Worm (Caenorhabditis elegans) whole organism, L4 larva: ENCODE results near the gene nphp-1.

Experiments
- F10B5.3 ChIP-seq: sonication (generic microtip); optimal IDR thresholded peaks from 2 replicates; lab custom pipeline; 2016; ENCODE audit warnings: mild to moderate bottlenecking, missing genetic modification characterization, missing compliant biosample characterization
- F44E2.7 ChIP-seq: fragments of 200-800 bp; sonication (Bioruptor generic); IDR thresholded peaks from 2 replicates; pipeline ENCODE4 v2.1.2; 2022; ENCODE audit warnings: missing genetic modification characterization, missing compliant biosample characterization
- R02D3.7 ChIP-seq: fragments of 150-350 bp; sonication (generic microtip); optimal IDR thresholded peaks from 3 replicates; lab custom pipeline; 2014; ENCODE audit warnings: missing biosample characterization, missing genetic modification characterization
- T26A8.4 ChIP-seq: fragments of 200-800 bp; sonication (Bioruptor generic); IDR thresholded peaks from 2 replicates; pipeline ENCODE4 v1.3.6; 2022; ENCODE audit warnings: missing genetic modification characterization, missing compliant biosample characterization
- ceh-20 ChIP-seq: fragments of 200-800 bp; sonication (Bioruptor generic); IDR thresholded peaks from 2 replicates; pipeline ENCODE4 v1.3.6; 2022; ENCODE audit warnings: missing genetic modification reagents, missing genetic modification characterization, missing compliant biosample characterization
- ceh-44 ChIP-seq: fragments of 200-800 bp; sonication (Bioruptor generic); IDR thresholded peaks from 2 replicates; pipeline ENCODE4 v1.3.6; 2022; ENCODE audit warnings: missing genetic modification reagents, missing genetic modification characterization, missing compliant biosample characterization
- ceh-62 ChIP-seq: sonication (generic microtip); optimal IDR thresholded peaks from 2 replicates; lab custom pipeline; 2017; ENCODE audit warnings: missing biosample characterization, missing genetic modification characterization
- cey-2 ChIP-seq: sonication (generic microtip); optimal IDR thresholded peaks from 3 replicates; lab custom pipeline; 2017; ENCODE audit warnings: missing genetic modification characterization, mild to moderate bottlenecking, missing compliant biosample characterization, antibody characterized with exemption, borderline replicate concordance; ENCODE audit not compliant: insufficient read depth
- daf-16 ChIP-seq, 3 experiments: sonication (generic microtip); optimal IDR thresholded peaks; 2 replicates each; lab custom pipeline; 2016 to 2017; ENCODE audit warnings: missing genetic modification characterization in 3 of 3, missing genetic modification reagents in 3 of 3, mild to moderate bottlenecking in 2 of 3, missing compliant biosample characterization in 2 of 3, missing biosample characterization in 1 of 3, moderate library complexity in 1 of 3
- daf-8 ChIP-seq: fragments of 200-800 bp; sonication (Bioruptor generic); IDR thresholded peaks from 2 replicates; pipeline ENCODE4 v1.3.6; 2022; ENCODE audit warnings: missing genetic modification characterization, missing compliant biosample characterization
- dmd-9 ChIP-seq: fragments of 200-800 bp; sonication (Bioruptor generic); IDR thresholded peaks from 2 replicates; pipeline ENCODE4 v1.3.6; 2022; ENCODE audit warnings: missing genetic modification reagents, missing genetic modification characterization, missing compliant biosample characterization
- dpl-1 ChIP-seq: fragments of 150-350 bp; optimal IDR thresholded peaks from 2 replicates; lab custom pipeline; 2014; ENCODE audit warnings: missing biosample characterization, missing genetic modification reagents, missing genetic modification characterization
- duxl-1 ChIP-seq: sonication (generic microtip); optimal IDR thresholded peaks from 2 replicates; lab custom pipeline; 2016; ENCODE audit warnings: mild to moderate bottlenecking, missing genetic modification characterization, moderate library complexity, missing compliant biosample characterization; ENCODE audit not compliant: poor library complexity
- dve-1 ChIP-seq: sonication (generic microtip); optimal IDR thresholded peaks from 2 replicates; lab custom pipeline; 2017; ENCODE audit warnings: antibody characterized with exemption, mild to moderate bottlenecking, missing genetic modification characterization, missing compliant biosample characterization; ENCODE audit not compliant: insufficient read depth
- egl-43 ChIP-seq: fragments of 200-800 bp; sonication (Bioruptor generic); IDR thresholded peaks from 2 replicates; pipeline ENCODE4 v1.3.6; 2022; ENCODE audit warnings: missing genetic modification reagents, missing genetic modification characterization, missing compliant biosample characterization
- gei-8 ChIP-seq: fragments of 200-800 bp; sonication (Bioruptor generic); optimal IDR thresholded peaks from 2 replicates; lab custom pipeline; 2018; ENCODE audit warnings: mild to moderate bottlenecking, missing genetic modification characterization, missing compliant biosample characterization
- hlh-30 ChIP-seq: sonication (generic microtip); optimal IDR thresholded peaks from 2 replicates; lab custom pipeline; 2017; ENCODE audit warnings: antibody characterized with exemption, mild to moderate bottlenecking, missing genetic modification characterization, missing compliant biosample characterization; ENCODE audit not compliant: insufficient read depth
- lin-1 ChIP-seq: fragments of 200-800 bp; sonication (Bioruptor generic); IDR thresholded peaks from 2 replicates; pipeline ENCODE4 v1.3.6; 2022; ENCODE audit warnings: missing genetic modification reagents, missing genetic modification characterization, missing compliant biosample characterization
- lin-13 ChIP-seq: fragments of 150-350 bp; optimal IDR thresholded peaks from 2 replicates; lab custom pipeline; 2014; ENCODE audit warnings: missing biosample characterization, missing genetic modification reagents, missing genetic modification characterization
- lin-39 ChIP-seq: fragments of 150-350 bp; optimal IDR thresholded peaks from 2 replicates; lab custom pipeline; 2014; ENCODE audit warnings: missing biosample characterization, missing genetic modification reagents, missing genetic modification characterization
- lir-3 ChIP-seq: sonication (generic microtip); optimal IDR thresholded peaks from 2 replicates; lab custom pipeline; 2016; ENCODE audit warnings: mild to moderate bottlenecking, missing genetic modification characterization, missing compliant biosample characterization
- lsy-2 ChIP-seq, 2 experiments: fragments of 150-350 bp in 1 of 2; sonication (generic microtip) in 1 of 2; optimal IDR thresholded peaks; 2 replicates each; lab custom pipeline; 2014 to 2017; ENCODE audit warnings: missing biosample characterization in 2 of 2, missing genetic modification characterization in 2 of 2
- madf-9 ChIP-seq: fragments of 200-800 bp; sonication (Bioruptor generic); conservative IDR thresholded peaks from 2 replicates; pipeline ENCODE4 v1.3.6; 2022; ENCODE audit warnings: missing genetic modification reagents, missing genetic modification characterization, missing compliant biosample characterization
- mdl-1 ChIP-seq, 2 experiments: fragments of 150-350 bp in 1 of 2; sonication (generic microtip) in 1 of 2; optimal IDR thresholded peaks; 2 replicates each; lab custom pipeline; 2014 to 2017; ENCODE audit warnings: missing biosample characterization in 2 of 2, missing genetic modification characterization in 2 of 2
- mdt-29 ChIP-seq: fragments of 200-800 bp; sonication (Bioruptor generic); IDR thresholded peaks from 2 replicates; pipeline ENCODE4 v1.3.6; 2022; ENCODE audit warnings: missing genetic modification reagents, missing genetic modification characterization, missing compliant biosample characterization
- mxl-3 ChIP-seq: fragments of 200-800 bp; sonication (Bioruptor generic); optimal IDR thresholded peaks from 2 replicates; lab custom pipeline; 2018; ENCODE audit warnings: mild to moderate bottlenecking, missing genetic modification characterization, missing compliant biosample characterization
- nhr-10 ChIP-seq: fragments of 150-350 bp; optimal IDR thresholded peaks from 2 replicates; lab custom pipeline; 2014; ENCODE audit warnings: missing biosample characterization, missing genetic modification characterization
- nhr-102 ChIP-seq: sonication (generic microtip); optimal IDR thresholded peaks from 2 replicates; lab custom pipeline; 2016; ENCODE audit warnings: mild to moderate bottlenecking, missing genetic modification characterization, moderate library complexity, missing compliant biosample characterization
- nhr-11 ChIP-seq: fragments of 150-350 bp; optimal IDR thresholded peaks from 2 replicates; lab custom pipeline; 2014; ENCODE audit warnings: missing biosample characterization, missing genetic modification characterization
- nhr-25 ChIP-seq: sonication (generic microtip); optimal IDR thresholded peaks from 2 replicates; lab custom pipeline; 2017; ENCODE audit warnings: missing genetic modification characterization, mild to moderate bottlenecking, missing compliant biosample characterization, antibody characterized with exemption, moderate library complexity, borderline replicate concordance; ENCODE audit not compliant: insufficient read depth
- nhr-42 ChIP-seq: fragments of 200-800 bp; sonication (Bioruptor generic); IDR thresholded peaks from 2 replicates; pipeline ENCODE4 v1.3.6; 2022; ENCODE audit warnings: missing genetic modification characterization, missing compliant biosample characterization
- nhr-48 ChIP-seq: sonication (generic microtip); optimal IDR thresholded peaks from 2 replicates; lab custom pipeline; 2016; ENCODE audit warnings: mild to moderate bottlenecking, missing genetic modification characterization, missing compliant biosample characterization
- nhr-77 ChIP-seq: fragments of 150-350 bp; optimal IDR thresholded peaks from 2 replicates; lab custom pipeline; 2014; ENCODE audit warnings: missing biosample characterization, missing genetic modification characterization
- php-3 ChIP-seq: fragments of 200-800 bp; sonication (Bioruptor generic); IDR thresholded peaks from 2 replicates; pipeline ENCODE4 v1.3.6; 2022; ENCODE audit warnings: missing genetic modification reagents, missing genetic modification characterization, missing compliant biosample characterization
- sdz-12 ChIP-seq: fragments of 200-800 bp; sonication (Bioruptor generic); optimal IDR thresholded peaks from 2 replicates; lab custom pipeline; 2018; ENCODE audit warnings: mild to moderate bottlenecking, missing genetic modification characterization, missing compliant biosample characterization
- snpc-4 ChIP-seq: fragments of 150-350 bp; optimal IDR thresholded peaks from 2 replicates; lab custom pipeline; 2014; ENCODE audit warnings: missing biosample characterization, missing genetic modification characterization
- spr-3 ChIP-seq: fragments of 200-800 bp; sonication (Bioruptor generic); optimal IDR thresholded peaks from 2 replicates; lab custom pipeline; 2018; ENCODE audit warnings: mild to moderate bottlenecking, missing genetic modification characterization, missing compliant biosample characterization
- tag-97 ChIP-seq: fragments of 200-800 bp; sonication (Bioruptor generic); IDR thresholded peaks from 2 replicates; pipeline ENCODE4 v1.3.6; 2022; ENCODE audit warnings: missing genetic modification characterization, missing compliant biosample characterization
- unc-130 ChIP-seq: sonication (generic microtip); optimal IDR thresholded peaks from 2 replicates; lab custom pipeline; 2016; ENCODE audit warnings: missing genetic modification reagents, missing genetic modification characterization, missing compliant biosample characterization
- unc-62 ChIP-seq, 3 experiments: fragments of 150-350 bp in 1 of 3; sonication (generic microtip); optimal IDR thresholded peaks in 2 of 3; peaks in 1 of 3; 1 replicate in 1 of 3; 2 replicates in 2 of 3; lab custom pipeline; 2014 to 2017; ENCODE audit warnings: missing biosample characterization in 3 of 3, missing genetic modification characterization in 3 of 3, missing genetic modification reagents in 3 of 3, missing genotype in 1 of 3
- zip-2 ChIP-seq: fragments of 150-350 bp; optimal IDR thresholded peaks from 2 replicates; lab custom pipeline; 2014; ENCODE audit warnings: missing biosample characterization, missing genetic modification characterization

Gene nphp-1

ce11 chrII:10693655-10694054, 41.6 kb upstream of the nphp-1 start, which contains the start of gene gbh-1 (continued):
- 0 out of 2 replicates have a peak, but pooled peaks have one; percentile 22 for TF ChIP-seq php-3 (GFP tag; lab: Robert Waterston, UW)
- no peak for TF ChIP-seq dve-1
- no peak for TF ChIP-seq zip-2 (tag; lab: Kevin White, UChicago)
- no peak for TF ChIP-seq dmd-9 (GFP tag; lab: Robert Waterston, UW)
- no peak for TF ChIP-seq egl-43 (GFP tag; lab: Robert Waterston, UW)
- no peak for TF ChIP-seq T26A8.4 (GFP tag; lab: Robert Waterston, UW)
- no peak for TF ChIP-seq snpc-4
- TF ChIP-seq ceh-44 = no peak
- peak in 1 of 2 experiments; percentile 73 for TF ChIP-seq mdl-1 (tag; optimal IDR thresholded peaks at IDR 0.05; lab: Kevin White, UChicago)
- TF ChIP-seq madf-9 (GFP tag; lab: Robert Waterston, UW) = peak; percentile 73
- TF ChIP-seq unc-130 (GFP tag; lab: Kevin White, UChicago) = no peak
- no peak for TF ChIP-seq duxl-1 (tag; lab: Kevin White, UChicago)
- TF ChIP-seq lin-1 (GFP tag; lab: Robert Waterston, UW) = no peak
- TF ChIP-seq spr-3 = no peak
- TF ChIP-seq F10B5.3 (tag; lab: Kevin White, UChicago) = no peak
- TF ChIP-seq lir-3 (tag; lab: Kevin White, UChicago) = no peak
- TF ChIP-seq ceh-20 (GFP tag; lab: Robert Waterston, UW) = no peak
- TF ChIP-seq ceh-62 (tag; lab: Kevin White, UChicago) = no peak
- TF ChIP-seq R02D3.7 (tag; lab: Kevin White, UChicago) = no peak
- no peak for TF ChIP-seq unc-62 (GFP tag; optimal IDR thresholded peaks at IDR 0.05 in 1 of 2; lab: Kevin White, UChicago)
- no peak for TF ChIP-seq unc-62 (tag; optimal IDR thresholded peaks at IDR 0.05; lab: Kevin White, UChicago)
- no peak for TF ChIP-seq sdz-12 (GFP tag; lab: Kevin White, UChicago)
- TF ChIP-seq lsy-2 (tag; optimal IDR thresholded peaks at IDR 0.05; lab: Kevin White, UChicago) = no peak
- no peak for TF ChIP-seq nhr-77 (tag; lab: Kevin White, UChicago)
- no peak for TF ChIP-seq daf-8
- TF ChIP-seq mdt-29 (GFP tag; lab: Robert Waterston, UW) = no peak
- TF ChIP-seq nhr-48 (tag; lab: Kevin White, UChicago) = peak; percentile 32
- TF ChIP-seq nhr-11 = no peak
- TF ChIP-seq mxl-3 (GFP tag; lab: Kevin White, UChicago) = peak; percentile 50
- TF ChIP-seq hlh-30 (tag; lab: Kevin White, UChicago) = no peak
- no peak for TF ChIP-seq lin-39 (tag; lab: Kevin White, UChicago)
- TF ChIP-seq cey-2 = no peak
- no peak for TF ChIP-seq lin-13 (GFP tag; lab: Kevin White, UChicago)
- TF ChIP-seq dpl-1 (GFP tag; lab: Kevin White, UChicago) = no peak
- TF ChIP-seq nhr-102 (tag; lab: Kevin White, UChicago) = no peak
- no peak for TF ChIP-seq gei-8 (GFP tag; lab: Kevin White, UChicago)
- TF ChIP-seq nhr-10 (tag; lab: Kevin White, UChicago) = no peak
- no peak for TF ChIP-seq F44E2.7
- no peak for TF ChIP-seq daf-16 (GFP tag; optimal IDR thresholded peaks at IDR 0.05; lab: Kevin White, UChicago)
- TF ChIP-seq daf-16 (tag; optimal IDR thresholded peaks at IDR 0.05; lab: Kevin White, UChicago) = peak; percentile 31
- no peak for TF ChIP-seq tag-97
- TF ChIP-seq nhr-25 (tag; lab: Kevin White, UChicago) = no peak
- no peak for TF ChIP-seq nhr-42 (GFP tag; lab: Robert Waterston, UW)
